Worm (Caenorhabditis elegans) whole organism, L2 larva: ENCODE data around the gene gbh-1.
A peak's percentile ranks its signal among the peaks of the same experiment; 100 is the strongest.

ENCODE experiments used
- ama-1 ChIP-seq: fragments of 150-350 bp; optimal IDR thresholded peaks from 2 replicates; lab custom pipeline; 2018; ENCODE audit warnings: inconsistent platforms
- egl-27 ChIP-seq: sonication (generic microtip); optimal IDR thresholded peaks from 3 replicates; lab custom pipeline; 2017; ENCODE audit warnings: missing biosample characterization, missing genetic modification reagents, missing genetic modification characterization
- fos-1 ChIP-seq: fragments of 150-350 bp; optimal IDR thresholded peaks from 2 replicates; lab custom pipeline; 2014; ENCODE audit warnings: missing biosample characterization, missing genetic modification characterization
- nhr-11 ChIP-seq: fragments of 150-350 bp; optimal IDR thresholded peaks from 2 replicates; lab custom pipeline; 2014; ENCODE audit warnings: missing biosample characterization, missing genetic modification characterization
- nhr-21 ChIP-seq: fragments of 150-350 bp; optimal IDR thresholded peaks from 2 replicates; lab custom pipeline; 2014; ENCODE audit warnings: missing biosample characterization, missing genetic modification characterization
- nhr-237 ChIP-seq: fragments of 150-350 bp; optimal IDR thresholded peaks from 2 replicates; lab custom pipeline; 2014; ENCODE audit warnings: missing biosample characterization, missing genetic modification characterization
- nhr-25 ChIP-seq: fragments of 150-350 bp; sonication (generic microtip); optimal IDR thresholded peaks from 3 replicates; lab custom pipeline; 2014; ENCODE audit warnings: missing biosample characterization, missing genetic modification characterization
- unc-55 ChIP-seq: fragments of 150-350 bp; sonication (generic microtip); optimal IDR thresholded peaks from 3 replicates; lab custom pipeline; 2014; ENCODE audit warnings: missing biosample characterization, missing genetic modification reagents, missing genetic modification characterization
- ztf-11 ChIP-seq: sonication (generic microtip); optimal IDR thresholded peaks from 2 replicates; lab custom pipeline; 2017; ENCODE audit warnings: missing biosample characterization, missing genetic modification characterization

DNA sequence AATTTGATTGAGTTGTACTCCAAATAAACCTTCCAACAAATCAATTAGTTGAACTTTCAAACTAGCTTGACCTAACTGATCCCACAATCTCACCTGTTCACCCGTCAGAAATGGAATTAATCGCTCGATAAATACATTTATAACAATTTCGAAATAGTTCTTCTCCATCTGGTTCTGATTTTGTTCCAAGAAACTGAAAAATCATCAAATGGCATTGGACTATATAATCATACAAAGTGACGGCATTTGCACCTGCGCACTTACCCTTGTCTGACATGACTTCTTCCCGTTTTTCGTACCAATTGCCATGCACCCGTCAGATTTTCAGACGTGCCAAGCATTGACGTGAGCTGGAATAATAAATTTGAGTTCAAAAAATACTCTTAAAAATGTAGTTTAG, 37.1 kb upstream of the gbh-1 start:
- TF ChIP-seq nhr-237 (no peak), fos-1 (no peak), egl-27 (tag; lab: Kevin White, UChicago) (no peak), ztf-11 (tag; lab: Kevin White, UChicago) (no peak), unc-55 (no peak), ama-1 (lab: Kevin White, UChicago) (no peak), nhr-21 (tag; lab: Kevin White, UChicago) (peak; percentile 28), nhr-11 (tag; lab: Kevin White, UChicago) (no peak), nhr-25 (no peak)
